Worm (Caenorhabditis elegans) whole organism, young adult: Measurements from ENCODE around the gene Y45G5AM.4.

ENCODE experiments used
- B0261.1 ChIP-seq: sonication (generic microtip); optimal IDR thresholded peaks from 2 replicates; lab custom pipeline; 2016; ENCODE audit warnings: mild to moderate bottlenecking, missing genetic modification characterization, moderate library complexity, missing compliant biosample characterization
- C06A6.2 ChIP-seq: fragments of 200-800 bp; sonication (Bioruptor generic); conservative IDR thresholded peaks from 2 replicates; pipeline ENCODE4 v1.3.6; 2022; ENCODE audit warnings: missing genetic modification characterization, missing compliant biosample characterization
- C17E4.6 ChIP-seq: fragments of 200-800 bp; sonication (Bioruptor generic); IDR thresholded peaks from 2 replicates; pipeline ENCODE4 v1.3.6; 2022; ENCODE audit warnings: missing genetic modification reagents, missing genetic modification characterization, missing compliant biosample characterization
- D2030.7 ChIP-seq: fragments of 200-800 bp; sonication (Bioruptor generic); IDR thresholded peaks from 2 replicates; pipeline ENCODE4 v1.3.6; 2022; ENCODE audit warnings: missing genetic modification reagents, missing genetic modification characterization, missing compliant biosample characterization
- F33H1.4 ChIP-seq: fragments of 200-800 bp; sonication (Bioruptor generic); IDR thresholded peaks from 2 replicates; pipeline ENCODE4 v1.3.6; 2022; ENCODE audit warnings: missing genetic modification reagents, missing genetic modification characterization, missing compliant biosample characterization
- F39B2.1 ChIP-seq: fragments of 200-800 bp; sonication (Bioruptor generic); IDR thresholded peaks from 2 replicates; pipeline ENCODE4 v1.3.6; 2022; ENCODE audit warnings: missing genetic modification reagents, missing genetic modification characterization, missing compliant biosample characterization
- F52B5.7 ChIP-seq: sonication (generic microtip); optimal IDR thresholded peaks from 2 replicates; lab custom pipeline; 2016; ENCODE audit warnings: mild to moderate bottlenecking, missing genetic modification characterization, missing compliant biosample characterization
- F55B11.4 ChIP-seq: sonication (generic microtip); optimal IDR thresholded peaks from 2 replicates; lab custom pipeline; 2016; ENCODE audit warnings: missing compliant biosample characterization, missing genetic modification characterization, borderline replicate concordance; ENCODE audit not compliant: insufficient read depth
- F57C9.4 ChIP-seq: sonication (generic microtip); optimal IDR thresholded peaks from 2 replicates; lab custom pipeline; 2017; ENCODE audit warnings: mild to moderate bottlenecking, missing genetic modification characterization, missing compliant biosample characterization
- Y53G8AR.9 ChIP-seq: fragments of 200-800 bp; sonication (Bioruptor generic); conservative IDR thresholded peaks from 2 replicates; pipeline ENCODE4 v1.3.6; 2022; ENCODE audit warnings: missing genetic modification reagents, missing genetic modification characterization, missing compliant biosample characterization
- Y67H2A.10 ChIP-seq: fragments of 200-800 bp; sonication (Bioruptor generic); conservative IDR thresholded peaks from 2 replicates; pipeline ENCODE4 v1.3.6; 2022; ENCODE audit warnings: missing genetic modification reagents, missing genetic modification characterization, missing compliant biosample characterization
- athp-1 ChIP-seq: sonication (generic microtip); optimal IDR thresholded peaks from 2 replicates; lab custom pipeline; 2017; ENCODE audit warnings: mild to moderate bottlenecking, missing genetic modification characterization, missing compliant biosample characterization
- attf-3 ChIP-seq: fragments of 200-800 bp; sonication (Bioruptor generic); conservative IDR thresholded peaks from 2 replicates; pipeline ENCODE4 v1.3.6; 2022; ENCODE audit warnings: missing genetic modification reagents, missing genetic modification characterization, missing compliant biosample characterization
- cebp-1 ChIP-seq, 2 experiments: fragments of 200-800 bp in 1 of 2; sonication (Bioruptor generic) in 1 of 2; sonication (generic microtip) in 1 of 2; IDR thresholded peaks in 1 of 2; optimal IDR thresholded peaks in 1 of 2; 2 replicates each; pipeline versions ENCODE4 v1.3.6 to Lab custom; 2017 to 2022; ENCODE audit warnings: missing compliant biosample characterization in 2 of 2, missing genetic modification characterization in 2 of 2, mild to moderate bottlenecking in 1 of 2, missing genetic modification reagents in 1 of 2, moderate library complexity in 1 of 2
- ceh-100 ChIP-seq: fragments of 200-800 bp; sonication (Bioruptor generic); IDR thresholded peaks from 2 replicates; pipeline ENCODE4 v1.3.6; 2022; ENCODE audit warnings: missing genetic modification reagents, missing genetic modification characterization, missing compliant biosample characterization
- ceh-27 ChIP-seq: fragments of 200-800 bp; sonication (Bioruptor generic); optimal IDR thresholded peaks from 2 replicates; lab custom pipeline; 2018; ENCODE audit warnings: mild to moderate bottlenecking, missing genetic modification characterization, moderate library complexity, missing compliant biosample characterization
- ceh-58 ChIP-seq: fragments of 200-800 bp; sonication (Bioruptor generic); IDR thresholded peaks from 2 replicates; pipeline ENCODE4 v1.3.6; 2022; ENCODE audit warnings: missing genetic modification characterization, missing compliant biosample characterization
- ceh-79 ChIP-seq: sonication (generic microtip); optimal IDR thresholded peaks from 2 replicates; lab custom pipeline; 2017; ENCODE audit warnings: mild to moderate bottlenecking, missing genetic modification characterization, missing compliant biosample characterization
- ceh-91 ChIP-seq: fragments of 200-800 bp; sonication (Bioruptor generic); IDR thresholded peaks from 2 replicates; pipeline ENCODE4 v1.3.6; 2022; ENCODE audit warnings: missing genetic modification reagents, missing genetic modification characterization, missing compliant biosample characterization
- dox-1 ChIP-seq: fragments of 200-800 bp; sonication (Bioruptor generic); IDR thresholded peaks from 2 replicates; pipeline ENCODE4 v1.3.6; 2022; ENCODE audit warnings: missing genetic modification reagents, missing genetic modification characterization, missing compliant biosample characterization
- dpl-1 ChIP-seq: fragments of 150-350 bp; optimal IDR thresholded peaks from 2 replicates; lab custom pipeline; 2014; ENCODE audit warnings: missing biosample characterization, missing genetic modification reagents, missing genetic modification characterization
- egl-18 ChIP-seq: fragments of 200-800 bp; sonication (Bioruptor generic); IDR thresholded peaks from 2 replicates; pipeline ENCODE4 v1.3.6; 2022; ENCODE audit warnings: missing genetic modification reagents, missing genetic modification characterization, missing compliant biosample characterization
- egl-44 ChIP-seq: fragments of 200-800 bp; sonication (Bioruptor generic); IDR thresholded peaks from 2 replicates; pipeline ENCODE4 v1.3.6; 2022; ENCODE audit warnings: missing genetic modification reagents, missing genetic modification characterization, missing compliant biosample characterization
- him-1 ChIP-seq: sonication (generic microtip); optimal IDR thresholded peaks from 2 replicates; lab custom pipeline; 2016; ENCODE audit warnings: missing genotype, missing genetic modification reagents, missing genetic modification characterization, missing compliant biosample characterization
- hmg-1.2 ChIP-seq: fragments of 200-800 bp; sonication (Bioruptor generic); IDR thresholded peaks from 2 replicates; pipeline ENCODE4 v1.3.6; 2022; ENCODE audit warnings: missing genetic modification reagents, missing genetic modification characterization, missing compliant biosample characterization
- hmg-20 ChIP-seq: fragments of 200-800 bp; sonication (Bioruptor generic); IDR thresholded peaks from 2 replicates; pipeline ENCODE4 v1.3.6; 2022; ENCODE audit warnings: missing genetic modification reagents, missing genetic modification characterization, missing compliant biosample characterization
- hrde-1 ChIP-seq: sonication (generic microtip); optimal IDR thresholded peaks from 2 replicates; lab custom pipeline; 2016; ENCODE audit warnings: missing genetic modification characterization, mild to moderate bottlenecking, missing compliant biosample characterization, moderate library complexity, missing genotype, missing genetic modification reagents, borderline replicate concordance
- lag-1 ChIP-seq: fragments of 200-800 bp; sonication (Bioruptor generic); IDR thresholded peaks from 2 replicates; pipeline ENCODE4 v1.3.6; 2022; ENCODE audit warnings: missing genetic modification reagents, missing genetic modification characterization, missing compliant biosample characterization
- let-526 ChIP-seq: fragments of 200-800 bp; sonication (Bioruptor generic); IDR thresholded peaks from 2 replicates; pipeline ENCODE4 v1.3.6; 2022; ENCODE audit warnings: missing genetic modification reagents, missing genetic modification characterization, missing compliant biosample characterization
- let-607 ChIP-seq, 2 experiments: fragments of 200-800 bp in 1 of 2; sonication (Bioruptor generic) in 1 of 2; sonication (generic microtip) in 1 of 2; optimal IDR thresholded peaks; 2 replicates each; lab custom pipeline; 2016 to 2018; ENCODE audit warnings: mild to moderate bottlenecking in 2 of 2, missing compliant biosample characterization in 2 of 2, missing genetic modification characterization in 2 of 2, moderate library complexity in 2 of 2, missing genotype in 1 of 2
- lin-26 ChIP-seq: fragments of 200-800 bp; sonication (Bioruptor generic); IDR thresholded peaks from 2 replicates; pipeline ENCODE4 v1.3.6; 2022; ENCODE audit warnings: missing genetic modification reagents, missing genetic modification characterization, missing compliant biosample characterization
- lir-1 ChIP-seq: fragments of 200-800 bp; sonication (Bioruptor generic); conservative IDR thresholded peaks from 2 replicates; pipeline ENCODE4 v1.3.6; 2022; ENCODE audit warnings: missing genetic modification reagents, missing genetic modification characterization, missing compliant biosample characterization
- lsl-1 ChIP-seq: fragments of 200-800 bp; sonication (Bioruptor generic); optimal IDR thresholded peaks from 2 replicates; lab custom pipeline; 2018; ENCODE audit warnings: mild to moderate bottlenecking, missing genetic modification characterization, moderate library complexity, missing compliant biosample characterization
- mes-4 ChIP-seq: sonication (generic microtip); optimal IDR thresholded peaks from 2 replicates; lab custom pipeline; 2016; ENCODE audit warnings: missing genotype, missing genetic modification characterization, missing compliant biosample characterization
- nfya-1 ChIP-seq: sonication (generic microtip); optimal IDR thresholded peaks from 2 replicates; lab custom pipeline; 2017; ENCODE audit warnings: antibody characterized with exemption, missing compliant biosample characterization, missing genetic modification characterization, borderline replicate concordance; ENCODE audit not compliant: insufficient read depth
- nfyb-1 ChIP-seq: fragments of 200-800 bp; sonication (Bioruptor generic); IDR thresholded peaks from 2 replicates; pipeline ENCODE4 v1.3.6; 2022; ENCODE audit warnings: missing genetic modification reagents, missing genetic modification characterization, missing compliant biosample characterization
- nhr-179 ChIP-seq: sonication (generic microtip); optimal IDR thresholded peaks from 2 replicates; lab custom pipeline; 2016; ENCODE audit warnings: mild to moderate bottlenecking, missing genetic modification characterization, missing compliant biosample characterization
- nhr-27 ChIP-seq: fragments of 200-800 bp; sonication (Bioruptor generic); optimal IDR thresholded peaks from 2 replicates; lab custom pipeline; 2018; ENCODE audit warnings: mild to moderate bottlenecking, missing genetic modification characterization, moderate library complexity, missing compliant biosample characterization
- nhr-90 ChIP-seq: sonication (generic microtip); optimal IDR thresholded peaks from 2 replicates; lab custom pipeline; 2016; ENCODE audit warnings: missing genotype, mild to moderate bottlenecking, missing genetic modification characterization, missing compliant biosample characterization
- pha-4 ChIP-seq: fragments of 150-350 bp; sonication (generic microtip); optimal IDR thresholded peaks from 2 replicates; lab custom pipeline; 2014; ENCODE audit warnings: missing biosample characterization, missing genetic modification reagents, missing genetic modification characterization
- rpc-1 ChIP-seq, 2 experiments: fragments of 150-350 bp in 1 of 2; sonication (generic microtip) in 1 of 2; optimal IDR thresholded peaks; 2 replicates each; lab custom pipeline; 2014 to 2018; ENCODE audit warnings: missing biosample characterization in 1 of 2, missing genetic modification characterization in 1 of 2, missing genetic modification reagents in 1 of 2, missing genotype in 1 of 2
- snpc-1.3 ChIP-seq: sonication (generic microtip); optimal IDR thresholded peaks from 2 replicates; lab custom pipeline; 2017; ENCODE audit warnings: missing genetic modification characterization, mild to moderate bottlenecking, missing compliant biosample characterization, antibody characterized with exemption, moderate library complexity, missing genotype, missing genetic modification reagents; ENCODE audit not compliant: insufficient read depth
- sptf-2 ChIP-seq: fragments of 200-800 bp; sonication (Bioruptor generic); optimal IDR thresholded peaks from 2 replicates; lab custom pipeline; 2018; ENCODE audit warnings: mild to moderate bottlenecking, missing genetic modification characterization, missing compliant biosample characterization
- unc-130 ChIP-seq: sonication (generic microtip); optimal IDR thresholded peaks from 2 replicates; lab custom pipeline; 2016; ENCODE audit warnings: missing genetic modification reagents, missing genetic modification characterization, missing compliant biosample characterization
- zfh-2 ChIP-seq: fragments of 200-800 bp; sonication (Bioruptor generic); conservative IDR thresholded peaks from 2 replicates; pipeline ENCODE4 v1.3.6; 2022; ENCODE audit warnings: missing genetic modification reagents, missing genetic modification characterization, missing compliant biosample characterization
- ztf-18 ChIP-seq: sonication (generic microtip); optimal IDR thresholded peaks from 2 replicates; lab custom pipeline; 2016; ENCODE audit warnings: missing genotype, mild to moderate bottlenecking, missing genetic modification characterization, missing compliant biosample characterization
- ztf-6 ChIP-seq: fragments of 200-800 bp; sonication (Bioruptor generic); IDR thresholded peaks from 2 replicates; pipeline ENCODE4 v1.3.6; 2022; ENCODE audit warnings: missing genetic modification reagents, missing genetic modification characterization, missing compliant biosample characterization

The Y45G5AM.4 gene

DNA sequence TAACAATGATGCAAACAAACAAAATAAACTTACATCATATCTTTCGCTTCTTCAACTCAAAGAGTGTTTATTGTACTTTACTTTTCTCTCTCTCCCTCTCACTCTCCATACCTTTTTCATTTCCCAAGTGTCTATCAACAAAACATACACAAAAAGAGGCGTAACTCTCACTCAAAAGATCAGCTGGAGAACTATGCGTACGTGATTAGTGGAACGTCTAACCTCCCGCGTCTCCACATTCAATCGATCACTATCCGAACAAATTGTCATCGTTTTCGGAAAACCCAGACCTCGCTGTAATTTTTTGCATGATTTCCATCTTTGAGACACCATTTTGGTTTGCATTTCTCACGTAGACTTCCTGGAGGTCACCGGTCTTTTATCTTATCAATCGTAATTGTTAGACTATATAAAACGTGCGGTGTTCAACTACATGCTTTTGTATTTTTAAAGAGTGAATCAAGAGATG lies 31.5 kb upstream of the Y45G5AM.4 start, which contains the start of gene nhr-57 (continued):
- TF ChIP-seq let-526 (GFP tag; lab: Robert Waterston, UW) (no peak), snpc-1.3 (tag; lab: Kevin White, UChicago) (no peak), lsl-1 (GFP tag; lab: Kevin White, UChicago) (no peak), C17E4.6 (GFP tag; lab: Robert Waterston, UW) (no peak), nfya-1 (tag; lab: Kevin White, UChicago) (no peak), ztf-18 (tag; lab: Kevin White, UChicago) (no peak), F52B5.7 (tag; lab: Kevin White, UChicago) (no peak), nhr-90 (tag; lab: Kevin White, UChicago) (no peak), B0261.1 (tag; lab: Kevin White, UChicago) (no peak), C06A6.2 (GFP tag; lab: Robert Waterston, UW) (no peak), egl-44 (GFP tag; lab: Robert Waterston, UW) (no peak), nhr-27 (tag; lab: Kevin White, UChicago) (no peak), hmg-1.2 (GFP tag; lab: Robert Waterston, UW) (no peak), ceh-100 (GFP tag; lab: Robert Waterston, UW) (no peak), pha-4 (tag; lab: Kevin White, UChicago) (peak; percentile 79), lin-26 (GFP tag; lab: Robert Waterston, UW) (no peak), athp-1 (tag; lab: Kevin White, UChicago) (no peak), let-607 (tag; optimal IDR thresholded peaks at IDR 0.05; lab: Kevin White, UChicago) (peak in 1 of 2 experiments; percentile 44), nfyb-1 (GFP tag; lab: Robert Waterston, UW) (no peak), Y53G8AR.9 (GFP tag; lab: Robert Waterston, UW) (no peak), ztf-6 (GFP tag; lab: Robert Waterston, UW) (no peak), him-1 (tag; lab: Kevin White, UChicago) (no peak), lir-1 (GFP tag; lab: Robert Waterston, UW) (no peak), rpc-1 (optimal IDR thresholded peaks at IDR 0.05; lab: Kevin White, UChicago) (no peak), rpc-1 (tag; optimal IDR thresholded peaks at IDR 0.05; lab: Kevin White, UChicago) (no peak), F33H1.4 (no peak), F57C9.4 (no peak), F39B2.1 (GFP tag; lab: Robert Waterston, UW) (no peak), F55B11.4 (no peak), ceh-27 (peak; percentile 48), lag-1 (GFP tag; lab: Robert Waterston, UW) (no peak), D2030.7 (GFP tag; lab: Robert Waterston, UW) (no peak), hmg-20 (GFP tag; lab: Robert Waterston, UW) (no peak), dox-1 (GFP tag; lab: Robert Waterston, UW) (peak; percentile 51), ceh-79 (no peak), sptf-2 (GFP tag; lab: Kevin White, UChicago) (no peak), nhr-179 (tag; lab: Kevin White, UChicago) (no peak), hrde-1 (tag; lab: Kevin White, UChicago) (no peak), Y67H2A.10 (GFP tag; lab: Robert Waterston, UW) (no peak), ceh-58 (GFP tag; lab: Robert Waterston, UW) (no peak), cebp-1 (GFP tag; IDR thresholded peaks at IDR 0.05; lab: Robert Waterston, UW) (no peak), cebp-1 (tag; optimal IDR thresholded peaks at IDR 0.05; lab: Kevin White, UChicago) (peak; percentile 73), zfh-2 (GFP tag; lab: Robert Waterston, UW) (no peak), dpl-1 (GFP tag; lab: Kevin White, UChicago) (no peak), mes-4 (tag; lab: Kevin White, UChicago) (no peak), ceh-91 (no peak), egl-18 (GFP tag; lab: Robert Waterston, UW) (no peak), unc-130 (GFP tag; lab: Kevin White, UChicago) (no peak), attf-3 (GFP tag; lab: Robert Waterston, UW) (no peak)
